Fruit fly (Drosophila melanogaster): ENCODE measurements around the gene CG15386.

Gene CG15386

dm6 chr2L:2227316-2227715 lies 10.3 kb upstream of the CG15386 start:
- TF ChIP-seq CG8478 (optimal IDR thresholded peaks at IDR 0.05) = no peak

DNA sequence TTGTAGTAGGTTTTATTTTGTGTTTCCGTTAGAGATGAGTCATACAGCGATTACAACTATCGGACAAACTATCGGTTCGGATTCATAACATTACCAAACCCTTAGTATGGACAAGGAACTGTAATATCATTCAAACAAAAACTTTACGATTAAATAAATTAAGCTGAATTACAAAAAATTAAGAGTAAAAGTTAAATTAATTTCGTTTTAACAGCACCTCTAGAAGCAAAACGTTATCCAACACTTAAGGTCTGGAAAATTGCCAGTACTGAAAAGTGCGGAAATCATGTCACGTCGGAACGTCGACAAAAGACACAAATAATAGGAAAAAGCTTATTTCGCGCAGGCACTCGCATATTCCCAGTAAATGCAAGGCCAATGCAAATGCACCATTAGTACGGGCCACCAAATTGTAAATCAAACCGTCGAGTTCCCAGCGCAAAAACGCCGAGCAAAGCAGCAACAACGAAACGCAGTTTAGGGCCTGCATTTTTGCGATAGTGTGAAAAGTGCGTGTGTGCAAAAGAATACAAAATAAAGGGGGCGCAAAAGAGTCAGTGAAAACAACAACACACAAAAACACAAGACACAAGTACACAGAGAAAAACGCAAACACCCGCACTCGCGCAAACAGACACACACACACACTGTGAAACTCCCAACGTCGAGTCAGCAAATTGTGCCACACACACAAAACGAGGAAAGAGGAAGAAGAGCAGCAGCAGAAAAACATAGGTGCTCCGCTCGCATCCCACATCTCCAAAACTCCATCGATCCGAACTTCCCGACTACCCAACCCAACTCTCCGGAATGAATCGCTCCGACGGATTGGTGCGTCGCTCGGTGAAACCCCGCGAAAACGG lies 9.4 kb upstream of the CG15386 start, which contains the start of the genes CG15387 and sau:
Gene CG15387 (minus strand): TSS at position 36 of the 863 bp plus-strand sequence.
Gene sau (plus strand): TSS at position 84 of the 863 bp plus-strand sequence.
- no peak for TF ChIP-seq CTCF (optimal IDR thresholded peaks at IDR 0.05)
- no peak for TF ChIP-seq CG8478 (optimal IDR thresholded peaks at IDR 0.05)

DNA sequence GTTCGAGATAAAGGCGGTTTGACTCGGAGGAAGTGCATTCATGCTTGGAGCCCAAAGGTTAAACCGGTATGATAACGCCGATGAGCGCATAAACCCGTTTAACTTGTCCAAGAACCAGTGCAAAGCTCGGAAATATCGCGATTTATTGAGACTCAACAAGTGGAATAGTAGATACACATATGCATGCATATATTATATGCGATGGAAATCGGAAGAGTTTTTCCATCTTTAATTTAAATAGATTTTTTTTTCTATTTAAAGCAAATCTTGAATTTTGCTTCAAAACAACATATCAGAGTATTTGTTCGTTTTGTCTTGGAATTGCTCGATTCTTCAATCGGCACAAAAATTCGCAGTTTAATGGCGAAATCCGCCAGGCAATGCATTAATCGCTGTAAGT lies 5.3 kb upstream of the CG15386 start:
- TF ChIP-seq CTCF (optimal IDR thresholded peaks at IDR 0.05) = no peak
- no peak for TF ChIP-seq CG8478 (optimal IDR thresholded peaks at IDR 0.05)

dm6 chr2L:2221649-2222150 lies 4.7 kb upstream of the CG15386 start:
- TF ChIP-seq CG8478 (optimal IDR thresholded peaks at IDR 0.05) = no peak
- TF ChIP-seq CTCF (optimal IDR thresholded peaks at IDR 0.05) = no peak

DNA sequence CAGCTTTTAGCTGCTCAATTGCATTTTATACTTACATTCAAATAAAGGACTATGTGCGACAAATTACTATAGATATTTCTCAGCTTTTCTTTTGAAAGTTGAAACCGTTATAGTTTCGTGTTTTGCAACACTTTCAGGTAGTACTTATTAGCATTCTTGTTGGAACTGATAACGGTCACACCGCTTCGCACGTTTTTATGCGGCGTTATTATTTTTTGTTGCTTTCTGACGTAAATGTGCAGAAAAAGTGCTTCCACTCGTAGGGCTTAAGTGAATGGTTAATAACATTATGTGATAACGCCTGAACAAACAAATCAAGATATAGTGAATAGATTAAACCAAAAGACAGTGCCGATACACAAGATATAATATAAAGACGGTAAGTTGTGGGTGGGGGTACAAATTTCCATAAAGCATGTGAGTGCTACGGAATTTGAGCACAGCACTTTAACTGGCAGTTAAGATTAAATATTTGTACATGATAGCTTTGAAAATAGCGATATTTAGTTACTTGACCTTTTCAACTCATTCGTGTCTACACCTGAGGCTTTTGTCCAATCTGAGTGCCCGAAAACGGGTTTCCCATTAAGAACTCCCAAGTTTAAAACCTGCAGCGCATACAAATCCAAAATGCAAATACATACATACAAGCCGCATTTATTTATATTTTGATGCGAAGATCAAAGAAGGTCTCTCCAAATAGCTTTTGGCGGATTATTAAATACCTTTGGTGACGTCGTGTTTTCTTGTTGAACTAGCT lies 3.7 kb upstream of the CG15386 start, which contains the start of gene papi:
Gene papi (plus strand): TSS at position 176 of the 760 bp plus-strand sequence.
- TF ChIP-seq CG8478 (optimal IDR thresholded peaks at IDR 0.05) = no peak
- no peak for TF ChIP-seq CTCF (optimal IDR thresholded peaks at IDR 0.05)

DNA sequence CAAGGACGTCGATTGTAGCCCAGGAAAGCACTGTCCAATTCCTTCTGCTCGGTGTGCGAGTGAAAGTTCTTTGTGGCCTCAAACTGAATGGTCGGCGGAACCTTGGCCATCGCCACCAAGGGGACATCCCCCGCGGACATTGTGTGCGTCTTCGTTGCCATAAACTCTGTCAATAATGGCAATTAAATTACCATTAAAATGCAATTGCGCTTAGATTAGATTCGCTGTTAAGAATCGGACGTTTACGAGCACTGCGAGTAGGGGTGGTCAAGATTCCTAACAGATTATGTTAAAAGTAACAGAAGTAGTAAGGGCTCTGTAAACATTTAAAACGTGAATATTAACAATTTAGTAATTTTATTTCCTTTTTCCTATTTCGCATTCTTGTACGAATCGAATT lies 981 bp downstream of the CG15386 start, which contains the start of gene daed:
Gene daed (minus strand): TSS at position 247 of the 400 bp plus-strand sequence.
- no peak for TF ChIP-seq CG8478 (optimal IDR thresholded peaks at IDR 0.05)
- TF ChIP-seq CTCF (optimal IDR thresholded peaks at IDR 0.05) = no peak

DNA sequence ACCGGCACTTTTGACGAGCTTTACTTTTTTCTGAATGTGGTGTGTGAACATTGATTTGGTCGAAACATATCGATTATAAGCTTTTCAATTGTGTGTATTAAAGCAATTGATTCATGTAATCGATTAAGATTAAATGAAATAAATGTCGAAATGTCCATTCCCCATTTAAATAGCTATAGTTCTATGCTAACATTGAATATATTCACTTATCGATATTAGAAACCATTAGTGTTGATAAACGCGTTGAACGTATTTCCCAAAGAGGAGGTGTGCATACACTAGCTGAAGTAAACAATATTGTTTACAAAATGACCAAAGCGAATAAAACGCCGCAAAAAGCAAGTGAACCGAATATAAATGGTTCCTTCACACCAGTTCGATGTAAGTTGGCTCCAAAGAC lies 3.0 kb downstream of the CG15386 start, which contains the start of the genes Uch and CG34174:
Gene Uch (minus strand): TSS at position 208 of the 400 bp plus-strand sequence.
Gene CG34174 (plus strand): TSS at position 263 of the 400 bp plus-strand sequence.
- TF ChIP-seq CTCF (optimal IDR thresholded peaks at IDR 0.05) (no peak), CG8478 (optimal IDR thresholded peaks at IDR 0.05) (no peak)

dm6 chr2L:2212478-2212877 lies 4.6 kb downstream of the CG15386 start, which contains the start of gene CG15385:
Gene CG15385 (minus strand): TSS chr2L:2212571.
- TF ChIP-seq CTCF (optimal IDR thresholded peaks at IDR 0.05) (no peak), CG8478 (optimal IDR thresholded peaks at IDR 0.05) (no peak)

dm6 chr2L:2209002-2209401 lies 8.0 kb downstream of the CG15386 start, which contains the start of gene CG33124:
Gene CG33124 (minus strand): TSS chr2L:2209102.
- TF ChIP-seq CG8478 (optimal IDR thresholded peaks at IDR 0.05) (no peak), CTCF (optimal IDR thresholded peaks at IDR 0.05) (no peak)

DNA sequence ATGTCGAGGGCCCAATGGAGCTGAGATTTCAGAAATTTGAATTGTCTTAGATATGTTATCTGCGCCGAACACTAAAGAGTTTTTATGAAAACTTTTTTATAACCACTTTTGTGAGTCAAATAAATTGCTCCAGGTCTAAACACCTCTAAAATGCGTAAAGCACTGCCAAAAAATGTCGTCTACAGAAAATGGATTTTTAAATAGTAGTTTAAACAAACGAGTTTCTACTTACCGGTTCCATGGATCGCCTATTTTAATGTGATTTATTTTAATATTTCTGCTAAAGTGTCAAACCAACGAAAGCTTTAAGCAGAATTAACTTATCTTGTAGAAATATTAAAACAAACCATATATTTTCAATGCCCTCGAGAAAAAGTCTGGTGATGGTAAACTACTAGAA lies 11.0 kb downstream of the CG15386 start, which contains the start of gene CG31668:
Gene CG31668 (minus strand): TSS at position 101 of the 400 bp plus-strand sequence.
- no peak for TF ChIP-seq CG8478 (optimal IDR thresholded peaks at IDR 0.05)

- TF ChIP-seq CG8478 (optimal IDR thresholded peaks at IDR 0.05) (no peak), CTCF (optimal IDR thresholded peaks at IDR 0.05) (no peak)
Measured at dm6 chr2L:2202853-2203717, 14.0 kb downstream of the CG15386 start.

DNA sequence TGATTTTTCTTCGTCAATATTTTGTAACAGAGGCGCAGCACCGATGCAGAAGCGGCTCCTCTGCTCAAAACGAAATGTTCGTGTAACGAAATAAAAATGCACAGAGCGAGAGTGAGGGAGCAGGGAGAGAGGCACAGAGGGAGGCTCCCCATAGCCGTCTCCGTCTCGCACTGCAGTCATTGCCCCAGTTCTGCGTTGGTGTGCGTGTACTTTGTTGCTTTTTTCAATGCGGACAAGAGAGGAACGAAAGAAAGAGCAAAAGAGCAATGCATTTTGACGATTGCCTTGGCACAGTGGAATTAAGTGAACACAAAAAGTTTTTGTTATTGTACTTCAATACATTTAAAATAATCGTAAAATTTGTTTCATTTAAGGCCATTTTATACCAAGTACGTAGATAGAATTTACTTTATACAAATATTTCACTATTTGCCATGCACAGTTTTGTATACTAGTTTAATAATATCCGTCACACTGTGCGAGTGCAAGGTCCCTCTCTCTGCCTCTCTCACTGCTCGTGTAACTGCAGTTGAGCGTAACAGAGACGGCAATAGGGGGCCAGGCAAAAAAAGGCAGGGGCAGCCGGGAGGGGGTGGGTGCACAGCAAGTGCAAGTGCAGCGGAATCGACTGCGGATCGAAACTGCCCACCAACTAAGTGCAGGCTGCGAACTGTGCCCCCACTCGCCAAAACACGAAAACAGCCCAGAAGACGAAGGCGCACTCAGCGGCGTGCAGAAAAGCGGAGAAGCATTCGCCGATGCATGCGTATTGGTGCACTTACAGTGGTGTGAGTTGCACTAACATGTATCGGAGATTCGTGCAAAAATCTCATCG lies 14.8 kb downstream of the CG15386 start:
- TF ChIP-seq CG8478 (optimal IDR thresholded peaks at IDR 0.05) (no peak), CTCF (optimal IDR thresholded peaks at IDR 0.05) (no peak)

- TF ChIP-seq CG8478 (optimal IDR thresholded peaks at IDR 0.05) = no peak
- no peak for TF ChIP-seq CTCF (optimal IDR thresholded peaks at IDR 0.05)
Measured at dm6 chr2L:2201107-2201561, 15.9 kb downstream of the CG15386 start.

Measured in S2 (cell line).